Worm (Caenorhabditis elegans) whole organism, midembryonic: ENCODE measurements around the gene Y54E2A.5.

Source experiments
- cog-1 ChIP-seq: sonication (generic microtip); optimal IDR thresholded peaks from 2 replicates; lab custom pipeline; 2016; ENCODE audit warnings: missing genetic modification characterization, missing compliant biosample characterization
- flt-1 ChIP-seq: fragments of 200-800 bp; sonication (Bioruptor generic); IDR thresholded peaks from 2 replicates; pipeline ENCODE4 v1.3.6; 2022; ENCODE audit warnings: missing genetic modification characterization, missing compliant biosample characterization
- klf-2 ChIP-seq: fragments of 200-800 bp; sonication (Bioruptor generic); conservative IDR thresholded peaks from 2 replicates; pipeline ENCODE4 v1.3.6; 2022; ENCODE audit warnings: missing genetic modification reagents, missing genetic modification characterization, missing compliant biosample characterization
- tab-1 ChIP-seq: fragments of 200-800 bp; sonication (Bioruptor generic); IDR thresholded peaks from 2 replicates; pipeline ENCODE4 v1.3.6; 2022; ENCODE audit warnings: missing genetic modification characterization, missing compliant biosample characterization
- ztf-23 ChIP-seq: fragments of 200-800 bp; sonication (Bioruptor generic); IDR thresholded peaks from 2 replicates; pipeline ENCODE4 v1.3.6; 2022; ENCODE audit warnings: missing genetic modification reagents, missing genetic modification characterization, missing compliant biosample characterization

DNA sequence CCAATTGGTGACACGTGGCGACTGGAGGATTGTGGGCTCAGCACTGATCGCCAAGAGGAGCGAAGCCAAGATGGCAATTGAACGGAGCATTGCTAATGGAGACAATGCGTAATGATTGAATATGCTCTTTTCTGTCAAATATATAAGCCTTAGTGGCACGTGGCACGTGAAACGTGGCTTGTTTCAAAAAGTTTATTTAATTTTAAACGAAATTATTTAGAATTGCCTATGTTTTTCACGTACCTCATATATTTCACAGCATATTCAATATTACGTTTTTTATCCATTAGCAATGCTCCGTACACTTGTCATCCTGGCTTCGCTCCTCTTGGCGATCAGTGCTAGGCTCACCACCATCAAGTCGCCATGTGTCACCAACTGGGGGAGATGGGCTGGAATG is 28.3 kb upstream of the Y54E2A.5 start, which contains the start of gene Y54E2A.9:
- no peak for TF ChIP-seq klf-2 (GFP tag; lab: Robert Waterston, UW)
- TF ChIP-seq flt-1 (GFP tag; lab: Robert Waterston, UW) = no peak
- no peak for TF ChIP-seq ztf-23 (GFP tag; lab: Robert Waterston, UW)
- TF ChIP-seq cog-1 (tag; lab: Kevin White, UChicago) = no peak
- no peak for TF ChIP-seq tab-1 (GFP tag; lab: Robert Waterston, UW)
